Worm (Caenorhabditis elegans): ENCODE results near the gene C43F9.7.
A peak's percentile ranks its signal among the peaks of the same experiment; 100 is the strongest.

The C43F9.7 gene

DNA sequence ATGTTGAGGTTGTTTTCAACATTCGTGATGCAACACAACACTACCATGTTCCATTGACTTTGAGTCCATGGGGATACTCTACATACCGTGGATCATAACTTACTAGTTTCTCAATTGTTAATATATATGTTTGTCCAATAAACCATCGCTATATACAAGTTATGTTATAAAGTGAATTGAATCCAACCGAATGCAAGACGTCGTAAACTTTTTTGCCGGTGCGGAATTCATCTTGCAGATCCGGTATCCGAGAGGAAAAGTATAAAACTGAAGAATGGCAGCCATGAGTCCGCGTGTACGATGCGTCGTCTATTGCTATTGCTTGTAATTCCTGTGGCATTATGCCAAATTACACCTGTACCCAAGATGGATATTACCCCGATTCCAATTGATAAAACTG lies 14.8 kb upstream of the C43F9.7 start, which contains the start of gene R09H10.6:
Gene R09H10.6 (plus strand): TSS at position 301 of the 400 bp plus-strand sequence.
- TF ChIP-seq unc-86 (tag; optimal IDR thresholded peaks at IDR 0.05) = no peak
- no peak for TF ChIP-seq hlh-6 (tag; optimal IDR thresholded peaks at IDR 0.05)
- no peak for TF ChIP-seq Y22D7AL.16 (tag; optimal IDR thresholded peaks at IDR 0.05)
- TF ChIP-seq mec-3 (tag; optimal IDR thresholded peaks at IDR 0.05; ENCODE audit: borderline replicate concordance) = no peak
- TF ChIP-seq unc-55 (GFP tag; optimal IDR thresholded peaks at IDR 0.05) = no peak
- no peak for TF ChIP-seq ceh-9 (tag; optimal IDR thresholded peaks at IDR 0.05)
- TF ChIP-seq nhr-232 (tag; optimal IDR thresholded peaks at IDR 0.05) = no peak
- no peak for TF ChIP-seq unc-42 (tag; optimal IDR thresholded peaks at IDR 0.05)
- no peak for TF ChIP-seq gmeb-2 (tag; optimal IDR thresholded peaks at IDR 0.05)
- no peak for TF ChIP-seq ceh-31 (tag; optimal IDR thresholded peaks at IDR 0.05)
- TF ChIP-seq tbx-2 (tag; optimal IDR thresholded peaks at IDR 0.05) = no peak
- no peak for TF ChIP-seq zip-5 (tag; optimal IDR thresholded peaks at IDR 0.05)
- no peak for TF ChIP-seq ceh-45 (GFP tag; IDR thresholded peaks at IDR 0.05)

ce11 chrIV:10606575-10607080 lies 13.2 kb upstream of the C43F9.7 start, which contains the start of gene R09H10.3:
Gene R09H10.3, plus strand, starts transcription at chrIV:10607030.
- TF ChIP-seq ceh-48 (tag; optimal IDR thresholded peaks at IDR 0.05) (no peak), elt-2 (tag; optimal IDR thresholded peaks at IDR 0.05) (peak; percentile 21), ama-1 (optimal IDR thresholded peaks at IDR 0.05) (no peak), syd-9 (tag; optimal IDR thresholded peaks at IDR 0.05) (no peak), fax-1 (tag; optimal IDR thresholded peaks at IDR 0.05) (no peak), ceh-31 (tag; optimal IDR thresholded peaks at IDR 0.05) (no peak), odd-2 (tag; optimal IDR thresholded peaks at IDR 0.05) (no peak), T23F11.4 (GFP tag; optimal IDR thresholded peaks at IDR 0.05) (no peak)

- no peak for TF ChIP-seq dmd-4 (tag; optimal IDR thresholded peaks at IDR 0.05; ENCODE audit: borderline replicate concordance)
- no peak for TF ChIP-seq syd-9 (tag; optimal IDR thresholded peaks at IDR 0.05)
- no peak for TF ChIP-seq ceh-31 (tag; optimal IDR thresholded peaks at IDR 0.05)
These were observed 9.2 kb upstream of the C43F9.7 start, which contains the start of gene R09H10.2 for ce11 chrIV:10602644-10603043. Gene R09H10.2, plus strand, starts transcription at chrIV:10602944.

DNA sequence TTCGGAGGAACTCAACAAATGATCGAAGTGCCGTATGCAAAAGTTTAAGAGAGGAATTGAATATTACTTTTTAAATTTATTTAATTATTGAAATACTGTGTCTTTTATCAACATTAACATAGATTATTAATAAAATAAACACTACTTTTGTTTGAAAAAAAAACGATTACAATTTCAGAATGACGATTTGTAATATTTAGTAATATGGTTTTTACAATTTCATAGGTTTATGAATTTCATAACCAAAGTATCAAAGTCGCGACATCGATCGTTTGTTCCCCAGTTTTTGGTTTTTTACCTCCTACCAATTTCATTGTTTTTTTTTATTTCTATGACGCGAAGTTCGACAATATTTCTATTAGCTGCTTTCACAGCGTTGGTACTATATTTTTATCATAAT lies 6.5 kb upstream of the C43F9.7 start, which contains the start of gene R09H10.1:
Gene R09H10.1 (plus strand): TSS at position 301 of the 400 bp plus-strand sequence.
- TF ChIP-seq fkh-10 (GFP tag; optimal IDR thresholded peaks at IDR 0.05) (no peak), ceh-22 (tag; optimal IDR thresholded peaks at IDR 0.05) (no peak), pqm-1 (tag; optimal IDR thresholded peaks at IDR 0.05) (no peak), eyg-1 (tag; optimal IDR thresholded peaks at IDR 0.05) (no peak), ahr-1 (tag; optimal IDR thresholded peaks at IDR 0.05) (no peak), hlh-6 (tag; optimal IDR thresholded peaks at IDR 0.05) (no peak), fkh-6 (tag; optimal IDR thresholded peaks at IDR 0.05) (no peak), K09A11.1 (tag; optimal IDR thresholded peaks at IDR 0.05; ENCODE audit: insufficient read depth) (no peak), ceh-9 (tag; optimal IDR thresholded peaks at IDR 0.05) (no peak), npax-4 (tag; optimal IDR thresholded peaks at IDR 0.05) (no peak), mec-3 (tag; optimal IDR thresholded peaks at IDR 0.05; ENCODE audit: borderline replicate concordance) (no peak), gmeb-2 (tag; optimal IDR thresholded peaks at IDR 0.05) (no peak), elt-4 (tag; optimal IDR thresholded peaks at IDR 0.05) (no peak), hlh-8 (tag; optimal IDR thresholded peaks at IDR 0.05) (no peak)

DNA sequence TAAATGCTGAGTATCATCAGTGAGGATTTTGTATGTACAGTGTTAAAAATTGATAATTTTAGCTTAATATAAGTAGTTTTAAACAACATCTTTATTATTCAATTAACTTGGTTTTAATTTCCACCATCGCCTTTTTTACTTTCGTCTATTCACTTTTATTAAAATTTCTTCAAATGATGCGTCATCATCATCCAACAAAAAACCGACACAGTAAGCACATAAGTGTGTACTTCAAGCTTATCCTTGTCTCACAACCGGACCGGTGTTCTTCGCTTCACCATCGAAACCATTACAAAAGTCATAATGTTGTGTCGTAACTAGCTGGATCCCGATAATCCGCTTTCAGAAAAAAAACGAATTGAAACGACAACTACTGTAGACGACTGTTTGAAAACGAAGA lies 3.0 kb upstream of the C43F9.7 start, which contains the start of gene C43F9.11:
Gene C43F9.11 (plus strand): TSS at position 301 of the 400 bp plus-strand sequence.
- TF ChIP-seq odd-2 (tag; optimal IDR thresholded peaks at IDR 0.05) = no peak
- TF ChIP-seq dve-1 (tag; optimal IDR thresholded peaks at IDR 0.05) = no peak
- no peak for TF ChIP-seq sdc-2 (tag; optimal IDR thresholded peaks at IDR 0.05)
- no peak for TF ChIP-seq ceh-9 (tag; optimal IDR thresholded peaks at IDR 0.05)
- TF ChIP-seq ceh-48 (tag; optimal IDR thresholded peaks at IDR 0.05) = no peak
- TF ChIP-seq ceh-2 (tag; optimal IDR thresholded peaks at IDR 0.05) = no peak
- no peak for TF ChIP-seq ceh-24 (tag; optimal IDR thresholded peaks at IDR 0.05)
- no peak for TF ChIP-seq pha-2 (tag; optimal IDR thresholded peaks at IDR 0.05)

Measured in whole organism, late embryonic.